1 fruit fly cellular context compared by ENCODE assay signal in genomic region chrX:13274429-13275095, dm6.
A peak's percentile ranks its signal among the peaks of the same experiment; 100 is the strongest.
TF ChIP-seq lines count a peak whose summit lies in the region.

No protein-coding gene starts in this region.

TF ChIP-seq in whole organism, embryonic, 481 proteins besides CTCF, POLR2A, EP300 and RAD21 (continued from another document):
- TF ChIP-seq CG2202 (tag; optimal IDR thresholded peaks at IDR 0.05; lab: Kevin White, UChicago) (peak; percentile 21), Gsc (GFP tag; IDR thresholded peaks at IDR 0.05; lab: Robert Waterston, UW) (no peak), CG13624 (GFP tag; optimal IDR thresholded peaks at IDR 0.05; lab: Kevin White, UChicago) (peak; percentile 0), Deaf1 (tag; optimal IDR thresholded peaks at IDR 0.05; lab: Kevin White, UChicago) (peak; percentile 50), fru (optimal IDR thresholded peaks at IDR 0.05; lab: Kevin White, UChicago) (no peak), gsb-n (tag; optimal IDR thresholded peaks at IDR 0.05; lab: Kevin White, UChicago) (peak; percentile 59), CG18599 (GFP tag; optimal IDR thresholded peaks at IDR 0.05; lab: Kevin White, UChicago) (peak; percentile 57), CG9817 (tag; optimal IDR thresholded peaks at IDR 0.05; lab: Kevin White, UChicago) (peak; percentile 53), CG1603 (tag; optimal IDR thresholded peaks at IDR 0.05; lab: Kevin White, UChicago) (no peak), E2f1 (GFP tag; IDR thresholded peaks at IDR 0.05; lab: Robert Waterston, UW) (peak; percentile 70), BtbVII (GFP tag; optimal IDR thresholded peaks at IDR 0.05; lab: Kevin White, UChicago) (peak; percentile 36), CG16779 (GFP tag; IDR thresholded peaks at IDR 0.05; lab: Robert Waterston, UW) (no peak), Fer2 (tag; optimal IDR thresholded peaks at IDR 0.05; lab: Kevin White, UChicago) (peak; percentile 10), zen (tag; optimal IDR thresholded peaks at IDR 0.05; lab: Kevin White, UChicago) (no peak), rib (GFP tag; IDR thresholded peaks at IDR 0.05; lab: Robert Waterston, UW) (no peak), YL-1 (GFP tag; optimal IDR thresholded peaks at IDR 0.05; lab: Kevin White, UChicago) (no peak), CG15696 (tag; optimal IDR thresholded peaks at IDR 0.05; lab: Kevin White, UChicago) (peak; percentile 40), CG11560 (tag; IDR thresholded peaks at IDR 0.05; lab: Robert Waterston, UW) (peak; percentile 21; the same call in 1 of the 3 replicates), odd (GFP tag; optimal IDR thresholded peaks at IDR 0.05; lab: Kevin White, UChicago) (peak; percentile 26), kay (GFP tag; optimal IDR thresholded peaks at IDR 0.05; lab: Kevin White, UChicago) (no peak), unc-4 (GFP tag; IDR thresholded peaks at IDR 0.05; lab: Robert Waterston, UW; ENCODE audit: partially characterized antibody) (no peak), al (GFP tag; IDR thresholded peaks at IDR 0.05; lab: Robert Waterston, UW) (peak; percentile 32; the same call in 1 of the 2 replicates), Bteb2 (GFP tag; optimal IDR thresholded peaks at IDR 0.05; lab: Kevin White, UChicago) (no peak), CG12104 (GFP tag; optimal IDR thresholded peaks at IDR 0.05; lab: Kevin White, UChicago) (no peak), CG13287 (GFP tag; IDR thresholded peaks at IDR 0.05; lab: Robert Waterston, UW; ENCODE audit: partially characterized antibody) (no peak), Dbx (GFP tag; IDR thresholded peaks at IDR 0.05; lab: Robert Waterston, UW) (peak; percentile 30; the same call in 1 of the 3 replicates), vvl (GFP tag; IDR thresholded peaks at IDR 0.05; lab: Robert Waterston, UW) (peak; percentile 46), CG16815 (GFP tag; optimal IDR thresholded peaks at IDR 0.05; lab: Kevin White, UChicago) (peak; percentile 32), bbx (GFP tag; IDR thresholded peaks at IDR 0.05; lab: Robert Waterston, UW; ENCODE audit: partially characterized antibody) (no peak), fu2 (GFP tag; optimal IDR thresholded peaks at IDR 0.05; lab: Kevin White, UChicago) (no peak), onecut (GFP tag; IDR thresholded peaks at IDR 0.05; lab: Robert Waterston, UW) (no peak), crol (GFP tag; IDR thresholded peaks at IDR 0.05; lab: Robert Waterston, UW) (no peak), CG10565 (GFP tag; optimal IDR thresholded peaks at IDR 0.05; lab: Kevin White, UChicago) (no peak), sob (GFP tag; IDR thresholded peaks at IDR 0.05; lab: Robert Waterston, UW) (no peak), ken (GFP tag; IDR thresholded peaks at IDR 0.05; lab: Robert Waterston, UW) (no peak), CG30431 (GFP tag; optimal IDR thresholded peaks at IDR 0.05; lab: Kevin White, UChicago) (no peak), CG10959 (GFP tag; IDR thresholded peaks at IDR 0.05; lab: Robert Waterston, UW) (no peak), PHDP (tag; optimal IDR thresholded peaks at IDR 0.05; lab: Kevin White, UChicago) (peak; percentile 70), ato (GFP tag; IDR thresholded peaks at IDR 0.05; lab: Robert Waterston, UW; ENCODE audit: partially characterized antibody) (no peak), CG12744 (GFP tag; optimal IDR thresholded peaks at IDR 0.05; lab: Kevin White, UChicago) (no peak), cwo (GFP tag; optimal IDR thresholded peaks at IDR 0.05; lab: Kevin White, UChicago) (peak; percentile 39), so (GFP tag; IDR thresholded peaks at IDR 0.05; lab: Robert Waterston, UW) (no peak), chm (GFP tag; IDR thresholded peaks at IDR 0.05; lab: Robert Waterston, UW) (no peak), CG6689 (GFP tag; IDR thresholded peaks at IDR 0.05; lab: Robert Waterston, UW) (peak; percentile 53; the same call in 1 of the 2 replicates), Meics (GFP tag; optimal IDR thresholded peaks at IDR 0.05; lab: Kevin White, UChicago) (peak; percentile 58), gcm (GFP tag; optimal IDR thresholded peaks at IDR 0.05; lab: Kevin White, UChicago) (peak; percentile 42), CG11504 (tag; optimal IDR thresholded peaks at IDR 0.05; lab: Kevin White, UChicago) (peak; percentile 78), D (optimal IDR thresholded peaks at IDR 0.05; lab: Kevin White, UChicago) (no peak), D (GFP tag; optimal IDR thresholded peaks at IDR 0.05; lab: Kevin White, UChicago) (peak; percentile 53), Sox102F (GFP tag; optimal IDR thresholded peaks at IDR 0.05; lab: Kevin White, UChicago) (peak; percentile 77), sqz (GFP tag; optimal IDR thresholded peaks at IDR 0.05; lab: Kevin White, UChicago) (peak; percentile 42), jumu (GFP tag; optimal IDR thresholded peaks at IDR 0.05; lab: Kevin White, UChicago) (no peak), Sox100B (GFP tag; optimal IDR thresholded peaks at IDR 0.05; lab: Kevin White, UChicago) (peak; percentile 76), grn (GFP tag; optimal IDR thresholded peaks at IDR 0.05; lab: Kevin White, UChicago) (no peak), trh (GFP tag; optimal IDR thresholded peaks at IDR 0.05; lab: Kevin White, UChicago) (no peak), Myb (GFP tag; optimal IDR thresholded peaks at IDR 0.05; lab: Kevin White, UChicago) (no peak), NC2β (GFP tag; optimal IDR thresholded peaks at IDR 0.05; lab: Kevin White, UChicago) (no peak), Nf-YC (tag; optimal IDR thresholded peaks at IDR 0.05; lab: Kevin White, UChicago) (peak; percentile 60), Pdp1 (GFP tag; optimal IDR thresholded peaks at IDR 0.05; lab: Kevin White, UChicago) (no peak), CG11398 (GFP tag; optimal IDR thresholded peaks at IDR 0.05; lab: Kevin White, UChicago) (no peak), trem (tag; optimal IDR thresholded peaks at IDR 0.05; lab: Kevin White, UChicago) (peak; percentile 56), Ets97D (GFP tag; optimal IDR thresholded peaks at IDR 0.05; lab: Kevin White, UChicago) (no peak), row (GFP tag; IDR thresholded peaks at IDR 0.05; lab: Robert Waterston, UW) (peak; percentile 53; the same call in 2 of the 3 replicates), eve (GFP tag; optimal IDR thresholded peaks at IDR 0.05; lab: Kevin White, UChicago) (peak in 1 of 2 experiments; percentile 74), CG12942 (GFP tag; optimal IDR thresholded peaks at IDR 0.05; lab: Kevin White, UChicago) (no peak), ftz-f1 (GFP tag; optimal IDR thresholded peaks at IDR 0.05; lab: Kevin White, UChicago) (no peak), CG5245 (GFP tag; optimal IDR thresholded peaks at IDR 0.05; lab: Kevin White, UChicago) (no peak), CG15479 (GFP tag; optimal IDR thresholded peaks at IDR 0.05; lab: Kevin White, UChicago) (no peak), CG31365 (tag; optimal IDR thresholded peaks at IDR 0.05; lab: Kevin White, UChicago) (no peak), Fer1 (GFP tag; optimal IDR thresholded peaks at IDR 0.05; lab: Kevin White, UChicago) (peak; percentile 47), Xbp1 (GFP tag; optimal IDR thresholded peaks at IDR 0.05; lab: Kevin White, UChicago) (peak; percentile 54), repo (GFP tag; optimal IDR thresholded peaks at IDR 0.05; lab: Kevin White, UChicago) (no peak), ac (GFP tag; optimal IDR thresholded peaks at IDR 0.05; lab: Kevin White, UChicago) (no peak), stc (GFP tag; IDR thresholded peaks at IDR 0.05; lab: Robert Waterston, UW) (peak; percentile 51), HLH3B (GFP tag; IDR thresholded peaks at IDR 0.05; lab: Robert Waterston, UW) (peak; percentile 42; the same call in 1 of the 2 replicates), CG6254 (GFP tag; optimal IDR thresholded peaks at IDR 0.05; lab: Kevin White, UChicago) (peak; percentile 25), Asciz (GFP tag; optimal IDR thresholded peaks at IDR 0.05; lab: Kevin White, UChicago) (peak; percentile 49), ewg (GFP tag; optimal IDR thresholded peaks at IDR 0.05; lab: Kevin White, UChicago) (peak; percentile 7), fd64A (GFP tag; optimal IDR thresholded peaks at IDR 0.05; lab: Kevin White, UChicago) (no peak), CG13775 (GFP tag; optimal IDR thresholded peaks at IDR 0.05; lab: Kevin White, UChicago) (peak; percentile 22), CrebB (tag; optimal IDR thresholded peaks at IDR 0.05; lab: Kevin White, UChicago) (no peak), CG17612 (GFP tag; IDR thresholded peaks at IDR 0.05; lab: Robert Waterston, UW) (no peak), tx (GFP tag; optimal IDR thresholded peaks at IDR 0.05; lab: Kevin White, UChicago) (no peak), sc (optimal IDR thresholded peaks at IDR 0.05; lab: Kevin White, UChicago) (no peak), sc (GFP tag; optimal IDR thresholded peaks at IDR 0.05; lab: Kevin White, UChicago) (no peak), Ada2b (GFP tag; IDR thresholded peaks at IDR 0.05; lab: Robert Waterston, UW) (peak; percentile 19; the same call in 1 of the 2 replicates), CG12659 (GFP tag; optimal IDR thresholded peaks at IDR 0.05; lab: Kevin White, UChicago) (peak; percentile 49), HmgZ (tag; optimal IDR thresholded peaks at IDR 0.05; lab: Kevin White, UChicago) (no peak), CG18011 (GFP tag; optimal IDR thresholded peaks at IDR 0.05; lab: Kevin White, UChicago) (no peak), Sin3A (optimal IDR thresholded peaks at IDR 0.05; lab: Kevin White, UChicago) (no peak), Neu2 (GFP tag; optimal IDR thresholded peaks at IDR 0.05; lab: Kevin White, UChicago; ENCODE audit: borderline replicate concordance) (no peak), CG15514 (GFP tag; optimal IDR thresholded peaks at IDR 0.05; lab: Kevin White, UChicago) (no peak), Abd-B (GFP tag; optimal IDR thresholded peaks at IDR 0.05; lab: Kevin White, UChicago) (peak; percentile 40), CG1792 (GFP tag; optimal IDR thresholded peaks at IDR 0.05; lab: Kevin White, UChicago) (no peak), Oaz (GFP tag; IDR thresholded peaks at IDR 0.05; lab: Robert Waterston, UW) (0 out of 2 replicates have a peak, but pooled peaks have one; percentile 9), lbe (GFP tag; optimal IDR thresholded peaks at IDR 0.05; lab: Kevin White, UChicago) (no peak), Scr (GFP tag; IDR thresholded peaks at IDR 0.05; lab: Robert Waterston, UW; ENCODE audit: partially characterized antibody) (no peak), sens-2 (GFP tag; IDR thresholded peaks at IDR 0.05; lab: Robert Waterston, UW) (no peak), CG7987 (GFP tag; optimal IDR thresholded peaks at IDR 0.05; lab: Kevin White, UChicago) (no peak), CG4707 (GFP tag; optimal IDR thresholded peaks at IDR 0.05; lab: Kevin White, UChicago) (no peak), CG15601 (tag; optimal IDR thresholded peaks at IDR 0.05; lab: Kevin White, UChicago) (peak; percentile 79), CG10267 (tag; optimal IDR thresholded peaks at IDR 0.05; lab: Kevin White, UChicago) (peak; percentile 63), aop (GFP tag; IDR thresholded peaks at IDR 0.05; lab: Robert Waterston, UW) (no peak), CG9215 (GFP tag; IDR thresholded peaks at IDR 0.05; lab: Robert Waterston, UW) (peak; percentile 40), CG7928 (GFP tag; optimal IDR thresholded peaks at IDR 0.05; lab: Kevin White, UChicago) (no peak), CG4854 (GFP tag; optimal IDR thresholded peaks at IDR 0.05; lab: Kevin White, UChicago) (no peak), nom (GFP tag; optimal IDR thresholded peaks at IDR 0.05; lab: Kevin White, UChicago) (no peak), tna (GFP tag; IDR thresholded peaks at IDR 0.05; lab: Robert Waterston, UW; ENCODE audit: partially characterized antibody) (no peak), esg (GFP tag; conservative IDR thresholded peaks at IDR 0.05; lab: Robert Waterston, UW) (peak; percentile 27; the same call in 1 of the 2 replicates), CG8281 (tag; optimal IDR thresholded peaks at IDR 0.05; lab: Kevin White, UChicago) (peak; percentile 36), CG31224 (GFP tag; IDR thresholded peaks at IDR 0.05; lab: Robert Waterston, UW) (peak; percentile 31; the same call in 1 of the 2 replicates), wor (GFP tag; IDR thresholded peaks at IDR 0.05; lab: Robert Waterston, UW) (peak; percentile 37), CG9932 (GFP tag; IDR thresholded peaks at IDR 0.05; lab: Robert Waterston, UW) (peak; percentile 34; the same call in 1 of the 2 replicates), CG17385 (GFP tag; optimal IDR thresholded peaks at IDR 0.05; lab: Kevin White, UChicago) (peak; percentile 65), CG12236 (GFP tag; optimal IDR thresholded peaks at IDR 0.05; lab: Kevin White, UChicago) (no peak), CG12071 (GFP tag; optimal IDR thresholded peaks at IDR 0.05; lab: Kevin White, UChicago) (no peak), Rx (GFP tag; IDR thresholded peaks at IDR 0.05; lab: Robert Waterston, UW) (no peak), CG6854 (GFP tag; optimal IDR thresholded peaks at IDR 0.05; lab: Kevin White, UChicago) (peak; percentile 1), NK7.1 (GFP tag; optimal IDR thresholded peaks at IDR 0.05; lab: Kevin White, UChicago) (no peak), CG18476 (GFP tag; optimal IDR thresholded peaks at IDR 0.05; lab: Kevin White, UChicago) (peak; percentile 48), CG7357 (GFP tag; IDR thresholded peaks at IDR 0.05; lab: Robert Waterston, UW) (0 out of 3 replicates have a peak, but pooled peaks have one; percentile 41), pb (GFP tag; optimal IDR thresholded peaks at IDR 0.05; lab: Kevin White, UChicago) (no peak), CHES-1-like (GFP tag; optimal IDR thresholded peaks at IDR 0.05; lab: Kevin White, UChicago) (no peak), CG10462 (GFP tag; optimal IDR thresholded peaks at IDR 0.05; lab: Kevin White, UChicago) (no peak), tio (GFP tag; optimal IDR thresholded peaks at IDR 0.05; lab: Kevin White, UChicago) (peak; percentile 37), CG9609 (GFP tag; optimal IDR thresholded peaks at IDR 0.05; lab: Kevin White, UChicago) (no peak), sens (GFP tag; lab: Kevin White, UChicago) (peak; percentile 91), CoRest (tag; optimal IDR thresholded peaks at IDR 0.05; lab: Kevin White, UChicago) (peak; percentile 87), unpg (GFP tag; optimal IDR thresholded peaks at IDR 0.05; lab: Kevin White, UChicago) (peak; percentile 71)
